Fruit fly (Drosophila melanogaster): ENCODE results near the gene Dph2.

Dph2 gene

DNA sequence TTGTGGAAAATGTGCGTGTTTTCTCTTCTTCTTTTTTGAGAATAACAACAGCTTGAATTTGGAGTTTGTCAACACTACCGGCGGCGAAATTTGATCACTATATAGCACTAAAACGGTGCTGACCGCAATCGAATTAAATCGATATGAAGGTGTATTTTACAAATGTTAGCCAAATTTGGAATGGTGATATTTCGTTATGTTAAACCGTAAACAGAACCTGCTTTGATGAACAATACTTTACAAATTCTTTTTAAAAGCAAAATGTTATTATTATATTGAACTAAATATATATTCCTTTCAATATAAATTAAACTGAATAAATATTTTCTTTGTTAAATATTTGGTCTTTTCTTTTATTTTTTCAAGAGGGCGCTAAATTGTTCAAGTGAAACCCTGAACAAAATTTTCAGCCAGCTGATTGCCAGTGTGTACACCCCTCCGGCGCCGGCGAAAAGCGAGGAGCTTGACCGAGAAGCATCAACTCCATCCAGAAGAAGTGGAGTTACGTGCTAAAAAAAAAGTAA, 7.7 kb downstream of the Dph2 start, which contains the start of the genes Rrp6, CG33331 and CG33332 (continued):
- no peak for TF ChIP-seq gce (GFP tag; IDR thresholded peaks at IDR 0.05)
- no peak for TF ChIP-seq CG7745 (tag; optimal IDR thresholded peaks at IDR 0.05)
- peak; percentile 64 for TF ChIP-seq MBD-R2 (GFP tag; IDR thresholded peaks at IDR 0.05)
- peak; percentile 33 for TF ChIP-seq her (GFP tag; optimal IDR thresholded peaks at IDR 0.05)
- no peak for TF ChIP-seq Eip74EF (GFP tag; optimal IDR thresholded peaks at IDR 0.05)
- peak; percentile 33 for TF ChIP-seq pnt (GFP tag; optimal IDR thresholded peaks at IDR 0.05)
- no peak for TF ChIP-seq peb (GFP tag; IDR thresholded peaks at IDR 0.05)
- peak; percentile 66 for TF ChIP-seq Hsf (GFP tag; optimal IDR thresholded peaks at IDR 0.05)
- no peak for TF ChIP-seq corto (GFP tag; optimal IDR thresholded peaks at IDR 0.05)
- peak; percentile 90 for TF ChIP-seq CG12659 (GFP tag; optimal IDR thresholded peaks at IDR 0.05)
- peak; percentile 67 for TF ChIP-seq Dip3 (GFP tag; optimal IDR thresholded peaks at IDR 0.05)
- TF ChIP-seq gfzf (GFP tag; optimal IDR thresholded peaks at IDR 0.05): peak; percentile 17
- no peak for TF ChIP-seq inv (GFP tag; IDR thresholded peaks at IDR 0.05; ENCODE audit: partially characterized antibody)
- TF ChIP-seq bigmax (GFP tag; optimal IDR thresholded peaks at IDR 0.05): no peak
- TF ChIP-seq zen (tag; optimal IDR thresholded peaks at IDR 0.05): peak; percentile 35
- no peak for TF ChIP-seq Awh (GFP tag; IDR thresholded peaks at IDR 0.05)
- peak; percentile 81 for TF ChIP-seq CG12155 (GFP tag; optimal IDR thresholded peaks at IDR 0.05)
- TF ChIP-seq bab2 (GFP tag; optimal IDR thresholded peaks at IDR 0.05): peak; percentile 53
- peak; percentile 43; the same call in 1 of the 2 replicates for TF ChIP-seq ranshi (GFP tag; IDR thresholded peaks at IDR 0.05)
- no peak for TF ChIP-seq ham (GFP tag; IDR thresholded peaks at IDR 0.05)
- peak; percentile 74 for TF ChIP-seq CG32532 (GFP tag; IDR thresholded peaks at IDR 0.05)
- no peak for TF ChIP-seq Hmx (GFP tag; optimal IDR thresholded peaks at IDR 0.05)
- TF ChIP-seq CG34422 (GFP tag; IDR thresholded peaks at IDR 0.05): 0 out of 3 replicates have a peak, but pooled peaks have one; percentile 57
- TF ChIP-seq Bgb (GFP tag; IDR thresholded peaks at IDR 0.05; ENCODE audit: partially characterized antibody): peak; percentile 58
- no peak for TF ChIP-seq usp (GFP tag; optimal IDR thresholded peaks at IDR 0.05)
- TF ChIP-seq CG10543 (GFP tag; optimal IDR thresholded peaks at IDR 0.05): no peak
- TF ChIP-seq TFAM (GFP tag; optimal IDR thresholded peaks at IDR 0.05): no peak
- peak; percentile 50 for TF ChIP-seq knrl (GFP tag; IDR thresholded peaks at IDR 0.05; ENCODE audit: partially characterized antibody)
- peak; percentile 79 for TF ChIP-seq YL-1 (GFP tag; optimal IDR thresholded peaks at IDR 0.05)
- peak; percentile 69; the same call in 2 of the 3 replicates for TF ChIP-seq so (GFP tag; IDR thresholded peaks at IDR 0.05)
- peak; percentile 80 for TF ChIP-seq sob (GFP tag; IDR thresholded peaks at IDR 0.05)
- no peak for TF ChIP-seq CG2199 (GFP tag; IDR thresholded peaks at IDR 0.05)
- TF ChIP-seq Scr (GFP tag; IDR thresholded peaks at IDR 0.05; ENCODE audit: partially characterized antibody): peak; percentile 46
- TF ChIP-seq CG15073 (GFP tag; optimal IDR thresholded peaks at IDR 0.05): no peak
- peak; percentile 72 for TF ChIP-seq CG12104 (GFP tag; optimal IDR thresholded peaks at IDR 0.05)
- no peak for TF ChIP-seq prd (optimal IDR thresholded peaks at IDR 0.05)
- peak; percentile 63; the same call in 1 of the 3 replicates for TF ChIP-seq prd (GFP tag; IDR thresholded peaks at IDR 0.05)
- peak; percentile 83 for TF ChIP-seq ind (GFP tag; optimal IDR thresholded peaks at IDR 0.05)
- TF ChIP-seq nmo (GFP tag; optimal IDR thresholded peaks at IDR 0.05): peak; percentile 77
- no peak for TF ChIP-seq CG6854 (GFP tag; optimal IDR thresholded peaks at IDR 0.05)
- no peak for TF ChIP-seq CG11093 (GFP tag; IDR thresholded peaks at IDR 0.05)
- TF ChIP-seq Gug (GFP tag; IDR thresholded peaks at IDR 0.05): peak; percentile 40; the same call in 2 of the 4 replicates
- TF ChIP-seq CG7271 (tag; optimal IDR thresholded peaks at IDR 0.05): no peak
- peak; percentile 66 for TF ChIP-seq fu2 (GFP tag; optimal IDR thresholded peaks at IDR 0.05)
- TF ChIP-seq CG9797 (GFP tag; optimal IDR thresholded peaks at IDR 0.05): peak; percentile 3
- TF ChIP-seq BEAF-32 (GFP tag; optimal IDR thresholded peaks at IDR 0.05): peak; percentile 57
- TF ChIP-seq CG15011 (GFP tag; optimal IDR thresholded peaks at IDR 0.05): no peak
- no peak for TF ChIP-seq ase (GFP tag; IDR thresholded peaks at IDR 0.05)
- peak; percentile 67 to 80 for TF ChIP-seq dpn (GFP tag; optimal IDR thresholded peaks at IDR 0.05)
- peak; percentile 59 for TF ChIP-seq CG9727 (GFP tag; optimal IDR thresholded peaks at IDR 0.05)
- TF ChIP-seq al (GFP tag; IDR thresholded peaks at IDR 0.05): peak; percentile 54

All from whole organism, embryonic.